Worm (Caenorhabditis elegans) whole organism, L4 larva: ENCODE measurements around the gene C47E12.12.

ENCODE experiments used
- Y75B8A.6 ChIP-seq: fragments of 200-800 bp; sonication (Bioruptor generic); IDR thresholded peaks from 2 replicates; pipeline ENCODE4 v1.3.6; 2022; ENCODE audit warnings: missing genetic modification reagents, missing genetic modification characterization, missing compliant biosample characterization
- ceh-28 ChIP-seq: fragments of 150-350 bp; optimal IDR thresholded peaks from 2 replicates; lab custom pipeline; 2014; ENCODE audit warnings: missing biosample characterization, missing genetic modification reagents, missing genetic modification characterization
- zag-1 ChIP-seq: fragments of 150-350 bp; optimal IDR thresholded peaks from 2 replicates; lab custom pipeline; 2014; ENCODE audit warnings: missing biosample characterization, missing genetic modification characterization

- no peak for TF ChIP-seq zag-1
- TF ChIP-seq ceh-28 (tag; lab: Kevin White, UChicago): no peak
- TF ChIP-seq Y75B8A.6 (GFP tag; lab: Robert Waterston, UW): no peak
These were observed at the start of gene C47E12.12, which contains the start of gene C47E12.10 for ce11 chrIV:9972629-9973028.
